Worm (Caenorhabditis elegans) whole organism, young adult: ENCODE data around the gene Y57G11C.1144.

Source experiments
- B0019.2 ChIP-seq: fragments of 200-800 bp; sonication (Bioruptor generic); conservative IDR thresholded peaks from 2 replicates; pipeline ENCODE4 v1.3.6; 2022; ENCODE audit warnings: missing genetic modification reagents, missing genetic modification characterization, missing compliant biosample characterization
- B0336.3 ChIP-seq: fragments of 200-800 bp; sonication (Bioruptor generic); IDR thresholded peaks from 2 replicates; pipeline ENCODE4 v1.3.6; 2022; ENCODE audit warnings: missing genetic modification characterization, missing compliant biosample characterization
- C06A6.2 ChIP-seq: fragments of 200-800 bp; sonication (Bioruptor generic); conservative IDR thresholded peaks from 2 replicates; pipeline ENCODE4 v1.3.6; 2022; ENCODE audit warnings: missing genetic modification characterization, missing compliant biosample characterization
- D2030.7 ChIP-seq: fragments of 200-800 bp; sonication (Bioruptor generic); IDR thresholded peaks from 2 replicates; pipeline ENCODE4 v1.3.6; 2022; ENCODE audit warnings: missing genetic modification reagents, missing genetic modification characterization, missing compliant biosample characterization
- F22D6.2 ChIP-seq: sonication (generic microtip); optimal IDR thresholded peaks from 2 replicates; lab custom pipeline; 2016; ENCODE audit warnings: mild to moderate bottlenecking, missing genetic modification characterization, missing compliant biosample characterization
- F23B12.7 ChIP-seq: sonication (generic microtip); optimal IDR thresholded peaks from 2 replicates; lab custom pipeline; 2017; ENCODE audit warnings: missing genetic modification characterization, mild to moderate bottlenecking, missing compliant biosample characterization, antibody characterized with exemption, moderate library complexity; ENCODE audit not compliant: insufficient read depth
- F37B4.10 ChIP-seq: fragments of 200-800 bp; sonication (Bioruptor generic); IDR thresholded peaks from 2 replicates; pipeline ENCODE4 v1.3.6; 2022; ENCODE audit warnings: missing genetic modification characterization, missing compliant biosample characterization
- F49E8.2 ChIP-seq: sonication (generic microtip); optimal IDR thresholded peaks from 3 replicates; lab custom pipeline; 2017; ENCODE audit warnings: missing genetic modification characterization, mild to moderate bottlenecking, missing compliant biosample characterization, antibody characterized with exemption, moderate library complexity; ENCODE audit not compliant: insufficient read depth
- F52B5.7 ChIP-seq: sonication (generic microtip); optimal IDR thresholded peaks from 2 replicates; lab custom pipeline; 2016; ENCODE audit warnings: mild to moderate bottlenecking, missing genetic modification characterization, missing compliant biosample characterization
- F57C9.4 ChIP-seq: sonication (generic microtip); optimal IDR thresholded peaks from 2 replicates; lab custom pipeline; 2017; ENCODE audit warnings: mild to moderate bottlenecking, missing genetic modification characterization, missing compliant biosample characterization
- T07F8.4 ChIP-seq: sonication (generic microtip); optimal IDR thresholded peaks from 2 replicates; lab custom pipeline; 2016; ENCODE audit warnings: mild to moderate bottlenecking, missing genetic modification characterization, moderate library complexity, missing compliant biosample characterization
- atf-7 ChIP-seq: sonication (generic microtip); optimal IDR thresholded peaks from 2 replicates; lab custom pipeline; 2017; ENCODE audit warnings: mild to moderate bottlenecking, missing genetic modification characterization, missing compliant biosample characterization
- athp-1 ChIP-seq: sonication (generic microtip); optimal IDR thresholded peaks from 2 replicates; lab custom pipeline; 2017; ENCODE audit warnings: mild to moderate bottlenecking, missing genetic modification characterization, missing compliant biosample characterization
- attf-3 ChIP-seq: fragments of 200-800 bp; sonication (Bioruptor generic); conservative IDR thresholded peaks from 2 replicates; pipeline ENCODE4 v1.3.6; 2022; ENCODE audit warnings: missing genetic modification reagents, missing genetic modification characterization, missing compliant biosample characterization
- bed-2 ChIP-seq: fragments of 200-800 bp; sonication (Bioruptor generic); IDR thresholded peaks from 2 replicates; pipeline ENCODE4 v1.3.6; 2022; ENCODE audit warnings: missing genetic modification reagents, missing genetic modification characterization, missing compliant biosample characterization
- cebp-2 ChIP-seq: fragments of 200-800 bp; sonication (Bioruptor generic); IDR thresholded peaks from 2 replicates; pipeline ENCODE4 v1.3.6; 2022; ENCODE audit warnings: missing genetic modification characterization, missing compliant biosample characterization
- ceh-27 ChIP-seq: fragments of 200-800 bp; sonication (Bioruptor generic); optimal IDR thresholded peaks from 2 replicates; lab custom pipeline; 2018; ENCODE audit warnings: mild to moderate bottlenecking, missing genetic modification characterization, moderate library complexity, missing compliant biosample characterization
- ceh-40 ChIP-seq: fragments of 200-800 bp; sonication (Bioruptor generic); IDR thresholded peaks from 2 replicates; pipeline ENCODE4 v1.3.6; 2022; ENCODE audit warnings: missing genetic modification characterization, missing compliant biosample characterization
- ceh-79 ChIP-seq: sonication (generic microtip); optimal IDR thresholded peaks from 2 replicates; lab custom pipeline; 2017; ENCODE audit warnings: mild to moderate bottlenecking, missing genetic modification characterization, missing compliant biosample characterization
- die-1 ChIP-seq: sonication (generic microtip); optimal IDR thresholded peaks from 2 replicates; lab custom pipeline; 2016; ENCODE audit warnings: missing genotype, mild to moderate bottlenecking, missing genetic modification characterization, missing compliant biosample characterization
- dox-1 ChIP-seq: fragments of 200-800 bp; sonication (Bioruptor generic); IDR thresholded peaks from 2 replicates; pipeline ENCODE4 v1.3.6; 2022; ENCODE audit warnings: missing genetic modification reagents, missing genetic modification characterization, missing compliant biosample characterization
- dpl-1 ChIP-seq: fragments of 150-350 bp; optimal IDR thresholded peaks from 2 replicates; lab custom pipeline; 2014; ENCODE audit warnings: missing biosample characterization, missing genetic modification reagents, missing genetic modification characterization
- egl-18 ChIP-seq: fragments of 200-800 bp; sonication (Bioruptor generic); IDR thresholded peaks from 2 replicates; pipeline ENCODE4 v1.3.6; 2022; ENCODE audit warnings: missing genetic modification reagents, missing genetic modification characterization, missing compliant biosample characterization
- egrh-3 ChIP-seq: fragments of 200-800 bp; sonication (Bioruptor generic); IDR thresholded peaks from 2 replicates; pipeline ENCODE4 v1.3.6; 2022; ENCODE audit warnings: missing genetic modification reagents, missing genetic modification characterization, missing compliant biosample characterization
- ekl-4 ChIP-seq: fragments of 200-800 bp; sonication (Bioruptor generic); IDR thresholded peaks from 2 replicates; pipeline ENCODE4 v1.3.6; 2022; ENCODE audit warnings: missing genetic modification reagents, missing genetic modification characterization, missing compliant biosample characterization
- gei-17 ChIP-seq: fragments of 200-800 bp; sonication (Bioruptor generic); optimal IDR thresholded peaks from 2 replicates; lab custom pipeline; 2018; ENCODE audit warnings: mild to moderate bottlenecking, missing genetic modification characterization, missing compliant biosample characterization
- hlh-12 ChIP-seq: sonication (generic microtip); optimal IDR thresholded peaks from 2 replicates; lab custom pipeline; 2016; ENCODE audit warnings: missing genetic modification characterization, missing compliant biosample characterization
- hmg-20 ChIP-seq: fragments of 200-800 bp; sonication (Bioruptor generic); IDR thresholded peaks from 2 replicates; pipeline ENCODE4 v1.3.6; 2022; ENCODE audit warnings: missing genetic modification reagents, missing genetic modification characterization, missing compliant biosample characterization
- lin-26 ChIP-seq: fragments of 200-800 bp; sonication (Bioruptor generic); IDR thresholded peaks from 2 replicates; pipeline ENCODE4 v1.3.6; 2022; ENCODE audit warnings: missing genetic modification reagents, missing genetic modification characterization, missing compliant biosample characterization
- lin-40 ChIP-seq: sonication (generic microtip); optimal IDR thresholded peaks from 2 replicates; lab custom pipeline; 2016; ENCODE audit warnings: missing genetic modification characterization, mild to moderate bottlenecking, missing compliant biosample characterization, missing genotype, missing genetic modification reagents
- madf-3 ChIP-seq: fragments of 200-800 bp; sonication (Bioruptor generic); IDR thresholded peaks from 2 replicates; pipeline ENCODE4 v1.3.6; 2022; ENCODE audit warnings: missing genetic modification reagents, missing genetic modification characterization, missing compliant biosample characterization
- mel-28 ChIP-seq: sonication (generic microtip); optimal IDR thresholded peaks from 2 replicates; lab custom pipeline; 2016; ENCODE audit warnings: borderline replicate concordance, mild to moderate bottlenecking, missing genetic modification characterization, missing compliant biosample characterization
- nhr-179 ChIP-seq: sonication (generic microtip); optimal IDR thresholded peaks from 2 replicates; lab custom pipeline; 2016; ENCODE audit warnings: mild to moderate bottlenecking, missing genetic modification characterization, missing compliant biosample characterization
- rcor-1 ChIP-seq: fragments of 200-800 bp; sonication (Bioruptor generic); IDR thresholded peaks from 2 replicates; pipeline ENCODE4 v1.3.6; 2022; ENCODE audit warnings: missing genetic modification reagents, missing genetic modification characterization, missing compliant biosample characterization
- rec-8 ChIP-seq, 2 experiments: sonication (generic microtip); optimal IDR thresholded peaks; 2 replicates each; lab custom pipeline; 2016; ENCODE audit warnings: mild to moderate bottlenecking in 2 of 2, missing genetic modification characterization in 2 of 2, missing genetic modification reagents in 2 of 2, missing genotype in 2 of 2, missing biosample characterization in 1 of 2, missing compliant biosample characterization in 1 of 2, moderate library complexity in 1 of 2
- repo-1 ChIP-seq: sonication (generic microtip); optimal IDR thresholded peaks from 2 replicates; lab custom pipeline; 2017; ENCODE audit warnings: mild to moderate bottlenecking, missing genetic modification characterization, missing compliant biosample characterization
- sdz-38 ChIP-seq: sonication (generic microtip); optimal IDR thresholded peaks from 2 replicates; lab custom pipeline; 2016; ENCODE audit warnings: missing genotype, missing genetic modification characterization, missing compliant biosample characterization
- sea-2 ChIP-seq: fragments of 200-800 bp; sonication (Bioruptor generic); IDR thresholded peaks from 2 replicates; pipeline ENCODE4 v1.3.6; 2022; ENCODE audit warnings: missing genetic modification characterization, missing compliant biosample characterization
- snpc-1.1 ChIP-seq: sonication (generic microtip); optimal IDR thresholded peaks from 2 replicates; lab custom pipeline; 2017; ENCODE audit warnings: missing genetic modification characterization, mild to moderate bottlenecking, missing compliant biosample characterization, antibody characterized with exemption, moderate library complexity, missing genotype, missing genetic modification reagents; ENCODE audit not compliant: insufficient read depth
- snpc-4 ChIP-seq, 5 experiments: fragments of 150-350 bp in 1 of 5; sonication (generic microtip) in 4 of 5; optimal IDR thresholded peaks; 2 replicates each; lab custom pipeline; 2014 to 2018; ENCODE audit warnings: missing genetic modification characterization in 5 of 5, missing biosample characterization in 3 of 5, antibody characterized with exemption in 2 of 5, mild to moderate bottlenecking in 2 of 5, missing compliant biosample characterization in 2 of 5, missing genotype in 2 of 5, moderate library complexity in 2 of 5, missing genetic modification reagents in 1 of 5
- somi-1 ChIP-seq: fragments of 200-800 bp; sonication (Bioruptor generic); optimal IDR thresholded peaks from 2 replicates; lab custom pipeline; 2018; ENCODE audit warnings: mild to moderate bottlenecking, missing genetic modification characterization, missing compliant biosample characterization
- sptf-2 ChIP-seq: fragments of 200-800 bp; sonication (Bioruptor generic); optimal IDR thresholded peaks from 2 replicates; lab custom pipeline; 2018; ENCODE audit warnings: mild to moderate bottlenecking, missing genetic modification characterization, missing compliant biosample characterization
- tbp1 ChIP-seq: fragments of 200-800 bp; sonication (Bioruptor generic); optimal IDR thresholded peaks from 2 replicates; lab custom pipeline; 2018; ENCODE audit warnings: mild to moderate bottlenecking, missing genetic modification characterization, missing compliant biosample characterization
- tbx-9 ChIP-seq: sonication (generic microtip); optimal IDR thresholded peaks from 2 replicates; lab custom pipeline; 2016; ENCODE audit warnings: borderline replicate concordance, missing genetic modification characterization, inconsistent platforms, missing compliant biosample characterization
- tlf-1 ChIP-seq: fragments of 200-800 bp; sonication (Bioruptor generic); optimal IDR thresholded peaks from 2 replicates; lab custom pipeline; 2018; ENCODE audit warnings: mild to moderate bottlenecking, missing genetic modification characterization, missing compliant biosample characterization
- unc-130 ChIP-seq: sonication (generic microtip); optimal IDR thresholded peaks from 2 replicates; lab custom pipeline; 2016; ENCODE audit warnings: missing genetic modification reagents, missing genetic modification characterization, missing compliant biosample characterization
- xnd-1 ChIP-seq: sonication (generic microtip); optimal IDR thresholded peaks from 2 replicates; lab custom pipeline; 2016; ENCODE audit warnings: missing genotype, missing genetic modification reagents, missing genetic modification characterization, missing compliant biosample characterization
- zim-3 ChIP-seq: sonication (generic microtip); optimal IDR thresholded peaks from 2 replicates; lab custom pipeline; 2017; ENCODE audit warnings: mild to moderate bottlenecking, missing genetic modification characterization, moderate library complexity, missing compliant biosample characterization
- ztf-18 ChIP-seq: sonication (generic microtip); optimal IDR thresholded peaks from 2 replicates; lab custom pipeline; 2016; ENCODE audit warnings: missing genotype, mild to moderate bottlenecking, missing genetic modification characterization, missing compliant biosample characterization

Gene Y57G11C.1144

DNA sequence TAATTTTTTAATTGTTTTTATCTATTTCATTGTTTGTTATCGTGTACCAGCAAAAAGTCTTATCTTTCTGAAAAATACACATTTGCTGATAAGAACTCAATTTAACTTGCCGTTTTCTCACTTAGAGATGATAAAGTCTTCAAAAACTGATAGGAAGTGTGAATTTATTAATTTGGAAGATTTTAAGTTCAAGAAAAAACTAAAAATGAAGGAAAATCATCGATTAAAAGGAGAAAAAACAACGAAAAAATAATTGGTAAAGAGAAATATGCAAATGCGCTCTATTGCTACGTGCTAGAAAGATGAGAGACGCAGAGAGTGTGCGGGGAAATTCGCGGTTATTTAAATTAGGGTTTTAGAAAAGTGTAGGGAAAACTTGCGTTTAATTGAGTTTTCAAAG, 22.3 kb downstream of the Y57G11C.1144 start (continued):
- TF ChIP-seq snpc-1.1 (tag; lab: Kevin White, UChicago) (peak; percentile 39), tbx-9 (tag; lab: Kevin White, UChicago) (no peak), attf-3 (GFP tag; lab: Robert Waterston, UW) (no peak), atf-7 (no peak), madf-3 (GFP tag; lab: Robert Waterston, UW) (no peak), athp-1 (no peak), ztf-18 (tag; lab: Kevin White, UChicago) (no peak), F23B12.7 (tag; lab: Kevin White, UChicago) (no peak), lin-26 (GFP tag; lab: Robert Waterston, UW) (no peak), F37B4.10 (no peak), sdz-38 (no peak), C06A6.2 (GFP tag; lab: Robert Waterston, UW) (no peak), gei-17 (GFP tag; lab: Kevin White, UChicago) (no peak), F22D6.2 (no peak), sptf-2 (no peak), F52B5.7 (tag; lab: Kevin White, UChicago) (no peak), ceh-27 (GFP tag; lab: Kevin White, UChicago) (no peak), rcor-1 (GFP tag; lab: Robert Waterston, UW) (peak; percentile 62), B0019.2 (GFP tag; lab: Robert Waterston, UW) (no peak), D2030.7 (GFP tag; lab: Robert Waterston, UW) (peak; percentile 59; the same call in 1 of the 2 replicates), bed-2 (GFP tag; lab: Robert Waterston, UW) (no peak), tlf-1 (peak; percentile 11), xnd-1 (no peak), F57C9.4 (no peak), sea-2 (GFP tag; lab: Robert Waterston, UW) (no peak), lin-40 (no peak), dpl-1 (GFP tag; lab: Kevin White, UChicago) (peak; percentile 88), unc-130 (GFP tag; lab: Kevin White, UChicago) (peak; percentile 11), F49E8.2 (tag; lab: Kevin White, UChicago) (peak; percentile 6), cebp-2 (GFP tag; lab: Robert Waterston, UW) (no peak), hmg-20 (GFP tag; lab: Robert Waterston, UW) (no peak), T07F8.4 (no peak), ekl-4 (GFP tag; lab: Robert Waterston, UW) (no peak), somi-1 (GFP tag; lab: Kevin White, UChicago) (no peak), ceh-79 (tag; lab: Kevin White, UChicago) (no peak), egl-18 (GFP tag; lab: Robert Waterston, UW) (no peak), die-1 (tag; lab: Kevin White, UChicago) (no peak), snpc-4 (GFP tag; optimal IDR thresholded peaks at IDR 0.05; lab: Kevin White, UChicago) (peak; percentile 94), snpc-4 (tag; optimal IDR thresholded peaks at IDR 0.05; lab: Kevin White, UChicago) (peak; percentile 34 to 97 (median 95)), hlh-12 (no peak), zim-3 (tag; lab: Kevin White, UChicago) (no peak), repo-1 (tag; lab: Kevin White, UChicago) (no peak), rec-8 (tag; optimal IDR thresholded peaks at IDR 0.05; lab: Kevin White, UChicago) (no peak), nhr-179 (tag; lab: Kevin White, UChicago) (no peak), ceh-40 (no peak), B0336.3 (no peak), mel-28 (tag; lab: Kevin White, UChicago) (no peak), tbp1 (peak; percentile 74), dox-1 (GFP tag; lab: Robert Waterston, UW) (no peak), egrh-3 (GFP tag; lab: Robert Waterston, UW) (no peak)
